Worm (Caenorhabditis elegans) whole organism, L3 larva: ENCODE results near the gene cyp-34A6.

Source experiments
- R02D3.7 ChIP-seq: fragments of 150-350 bp; optimal IDR thresholded peaks from 2 replicates; lab custom pipeline; 2014; ENCODE audit warnings: missing biosample characterization, missing genetic modification characterization
- aly-2 ChIP-seq: fragments of 150-350 bp; optimal IDR thresholded peaks from 2 replicates; lab custom pipeline; 2014; ENCODE audit warnings: missing biosample characterization, missing genetic modification characterization
- ama-1 ChIP-seq: fragments of 150-350 bp; optimal IDR thresholded peaks from 2 replicates; lab custom pipeline; 2018
- ceh-16 ChIP-seq: sonication (generic microtip); optimal IDR thresholded peaks from 2 replicates; lab custom pipeline; 2017; ENCODE audit warnings: missing biosample characterization, missing genetic modification characterization
- ceh-28 ChIP-seq: fragments of 150-350 bp; optimal IDR thresholded peaks from 2 replicates; lab custom pipeline; 2014; ENCODE audit warnings: missing biosample characterization, missing genetic modification reagents, missing genetic modification characterization
- ceh-82 ChIP-seq: fragments of 150-350 bp; optimal IDR thresholded peaks from 2 replicates; lab custom pipeline; 2014; ENCODE audit warnings: missing biosample characterization, missing genetic modification characterization
- ceh-9 ChIP-seq: sonication (generic microtip); optimal IDR thresholded peaks from 2 replicates; lab custom pipeline; 2018; ENCODE audit warnings: missing biosample characterization, missing genetic modification characterization
- daf-12 ChIP-seq: fragments of 150-350 bp; optimal IDR thresholded peaks from 2 replicates; lab custom pipeline; 2014; ENCODE audit warnings: missing biosample characterization, missing genetic modification reagents, missing genetic modification characterization
- elt-1 ChIP-seq: fragments of 150-350 bp; optimal IDR thresholded peaks from 2 replicates; lab custom pipeline; 2014; ENCODE audit warnings: missing biosample characterization, missing genetic modification characterization
- elt-2 ChIP-seq: sonication (generic microtip); optimal IDR thresholded peaks from 2 replicates; lab custom pipeline; 2016; ENCODE audit warnings: missing genetic modification reagents, mild to moderate bottlenecking, missing genetic modification characterization, missing compliant biosample characterization
- elt-3 ChIP-seq, 3 experiments: fragments of 150-350 bp in 1 of 3; sonication (generic microtip) in 2 of 3; optimal IDR thresholded peaks; 2 replicates in 2 of 3; 4 replicates in 1 of 3; lab custom pipeline; 2014 to 2017; ENCODE audit warnings: missing biosample characterization in 3 of 3, missing genetic modification characterization in 3 of 3
- fkh-10 ChIP-seq: sonication (generic microtip); optimal IDR thresholded peaks from 2 replicates; lab custom pipeline; 2017; ENCODE audit warnings: missing biosample characterization, missing genetic modification reagents, missing genetic modification characterization
- fos-1 ChIP-seq: fragments of 150-350 bp; optimal IDR thresholded peaks from 2 replicates; lab custom pipeline; 2014; ENCODE audit warnings: missing biosample characterization, missing genetic modification characterization
- jun-1 ChIP-seq: fragments of 150-350 bp; optimal IDR thresholded peaks from 2 replicates; lab custom pipeline; 2014; ENCODE audit warnings: missing biosample characterization, missing genetic modification reagents, missing genetic modification characterization
- lin-39 ChIP-seq: fragments of 150-350 bp; optimal IDR thresholded peaks from 2 replicates; lab custom pipeline; 2018; ENCODE audit warnings: missing biosample characterization, missing genetic modification reagents, missing genetic modification characterization
- lsy-12 ChIP-seq: sonication (generic microtip); optimal IDR thresholded peaks from 2 replicates; lab custom pipeline; 2016; ENCODE audit warnings: mild to moderate bottlenecking, missing genetic modification characterization, missing compliant biosample characterization
- mdl-1 ChIP-seq: fragments of 150-350 bp; optimal IDR thresholded peaks from 2 replicates; lab custom pipeline; 2014; ENCODE audit warnings: missing biosample characterization, missing genetic modification characterization
- mml-1 ChIP-seq: fragments of 150-350 bp; sonication (generic microtip); optimal IDR thresholded peaks from 3 replicates; lab custom pipeline; 2014; ENCODE audit warnings: missing biosample characterization, missing genetic modification characterization
- nhr-12 ChIP-seq: fragments of 150-350 bp; optimal IDR thresholded peaks from 2 replicates; lab custom pipeline; 2014; ENCODE audit warnings: missing biosample characterization, missing genetic modification characterization
- nhr-23 ChIP-seq: fragments of 150-350 bp; optimal IDR thresholded peaks from 2 replicates; lab custom pipeline; 2014; ENCODE audit warnings: missing biosample characterization, missing genetic modification reagents, missing genetic modification characterization
- nhr-237 ChIP-seq: fragments of 150-350 bp; optimal IDR thresholded peaks from 2 replicates; lab custom pipeline; 2014; ENCODE audit warnings: missing biosample characterization, missing genetic modification characterization
- nhr-43 ChIP-seq: sonication (generic microtip); optimal IDR thresholded peaks from 2 replicates; lab custom pipeline; 2016; ENCODE audit warnings: mild to moderate bottlenecking, missing genetic modification characterization, missing compliant biosample characterization; ENCODE audit not compliant: poor library complexity, severe bottlenecking
- nhr-67 ChIP-seq: fragments of 150-350 bp; optimal IDR thresholded peaks from 2 replicates; lab custom pipeline; 2014; ENCODE audit warnings: missing biosample characterization, missing genetic modification characterization
- nhr-76 ChIP-seq: fragments of 150-350 bp; sonication (generic microtip); optimal IDR thresholded peaks from 5 replicates; lab custom pipeline; 2014; ENCODE audit warnings: missing biosample characterization, missing genetic modification characterization
- nhr-77 ChIP-seq: fragments of 150-350 bp; optimal IDR thresholded peaks from 2 replicates; lab custom pipeline; 2014; ENCODE audit warnings: missing biosample characterization, missing genetic modification characterization
- pha-4 ChIP-seq: fragments of 150-350 bp; optimal IDR thresholded peaks from 2 replicates; lab custom pipeline; 2014; ENCODE audit warnings: missing biosample characterization, missing genetic modification reagents, missing genetic modification characterization
- pqm-1 ChIP-seq: fragments of 150-350 bp; optimal IDR thresholded peaks from 2 replicates; lab custom pipeline; 2017; ENCODE audit warnings: missing biosample characterization, missing genetic modification characterization, inconsistent platforms
- sea-2 ChIP-seq: fragments of 150-350 bp; sonication (generic microtip); optimal IDR thresholded peaks from 4 replicates; lab custom pipeline; 2014; ENCODE audit warnings: missing biosample characterization, missing genetic modification reagents, missing genetic modification characterization
- skn-1 ChIP-seq: fragments of 150-350 bp; optimal IDR thresholded peaks from 2 replicates; lab custom pipeline; 2014; ENCODE audit warnings: missing biosample characterization, missing genetic modification characterization
- snpc-4 ChIP-seq: fragments of 150-350 bp; optimal IDR thresholded peaks from 2 replicates; lab custom pipeline; 2014; ENCODE audit warnings: missing biosample characterization, missing genetic modification characterization
- unc-39 ChIP-seq: sonication (generic microtip); optimal IDR thresholded peaks from 4 replicates; lab custom pipeline; 2017; ENCODE audit warnings: missing biosample characterization, missing genetic modification characterization
- unc-62 ChIP-seq: fragments of 150-350 bp; sonication (generic microtip); optimal IDR thresholded peaks from 4 replicates; lab custom pipeline; 2014; ENCODE audit warnings: missing biosample characterization, missing genetic modification reagents, missing genetic modification characterization
- zag-1 ChIP-seq: fragments of 150-350 bp; optimal IDR thresholded peaks from 2 replicates; lab custom pipeline; 2014; ENCODE audit warnings: missing biosample characterization, missing genetic modification characterization
- ztf-11 ChIP-seq: fragments of 150-350 bp; optimal IDR thresholded peaks from 2 replicates; lab custom pipeline; 2014; ENCODE audit warnings: missing biosample characterization, missing genetic modification characterization

Gene cyp-34A6

ce11 chrV:3949723-3950122, 11.4 kb downstream of the cyp-34A6 start, which contains the start of gene dach-1:
Gene dach-1, plus strand, starts transcription at chrV:3950023.
- TF ChIP-seq snpc-4 (no peak), lsy-12 (no peak), mdl-1 (no peak), ztf-11 (no peak), sea-2 (GFP tag; lab: Kevin White, UChicago) (no peak), skn-1 (tag; lab: Kevin White, UChicago) (no peak), nhr-12 (tag; lab: Kevin White, UChicago) (no peak), fos-1 (tag; lab: Kevin White, UChicago) (no peak), daf-12 (tag; lab: Kevin White, UChicago) (no peak), fkh-10 (GFP tag; lab: Kevin White, UChicago) (no peak), ceh-82 (no peak)
- TF ChIP-seq, all 47 proteins: peak for 0

ce11 chrV:3945053-3945452, 16.1 kb downstream of the cyp-34A6 start, which contains the start of gene cyp-35B3:
Gene cyp-35B3, plus strand, starts transcription at chrV:3945353.
- TF ChIP-seq unc-62 (GFP tag; lab: Kevin White, UChicago) (no peak), aly-2 (tag; lab: Kevin White, UChicago) (no peak), ama-1 (lab: Kevin White, UChicago) (no peak), nhr-77 (tag; lab: Kevin White, UChicago) (no peak), ceh-28 (tag; lab: Kevin White, UChicago) (no peak), R02D3.7 (tag; lab: Kevin White, UChicago) (no peak), nhr-23 (tag; lab: Kevin White, UChicago) (no peak), fkh-10 (GFP tag; lab: Kevin White, UChicago) (no peak), sea-2 (GFP tag; lab: Kevin White, UChicago) (no peak)

ce11 chrV:3943364-3943763, 17.8 kb downstream of the cyp-34A6 start:
- TF ChIP-seq nhr-76 (no peak), nhr-237 (tag; lab: Kevin White, UChicago) (no peak), elt-1 (tag; lab: Kevin White, UChicago) (no peak), ama-1 (lab: Kevin White, UChicago) (no peak), jun-1 (tag; lab: Kevin White, UChicago) (no peak)

ce11 chrV:3941860-3942259, 19.3 kb downstream of the cyp-34A6 start, which contains the start of gene cyp-35B2:
Gene cyp-35B2, plus strand, starts transcription at chrV:3942160.
- TF ChIP-seq ceh-28 (tag; lab: Kevin White, UChicago) (no peak), ama-1 (lab: Kevin White, UChicago) (no peak), ceh-16 (tag; lab: Kevin White, UChicago) (no peak), daf-12 (tag; lab: Kevin White, UChicago) (no peak), fkh-10 (GFP tag; lab: Kevin White, UChicago) (no peak), nhr-237 (tag; lab: Kevin White, UChicago) (no peak), ceh-9 (tag; lab: Kevin White, UChicago) (no peak), pha-4 (tag; lab: Kevin White, UChicago) (no peak), nhr-67 (tag; lab: Kevin White, UChicago) (no peak), skn-1 (tag; lab: Kevin White, UChicago) (no peak), ceh-82 (no peak), nhr-77 (tag; lab: Kevin White, UChicago) (no peak), mdl-1 (no peak), R02D3.7 (tag; lab: Kevin White, UChicago) (no peak), jun-1 (tag; lab: Kevin White, UChicago) (no peak)

- TF ChIP-seq ceh-28 (tag; lab: Kevin White, UChicago) (peak; percentile 19), nhr-43 (tag; lab: Kevin White, UChicago) (no peak), unc-39 (no peak), elt-3 (tag; optimal IDR thresholded peaks at IDR 0.05; lab: Kevin White, UChicago) (no peak), fkh-10 (GFP tag; lab: Kevin White, UChicago) (no peak), ztf-11 (no peak), mml-1 (tag; lab: Kevin White, UChicago) (no peak), ceh-82 (no peak), unc-62 (GFP tag; lab: Kevin White, UChicago) (no peak)
- TF ChIP-seq, all 47 proteins: peak for 1
Observed at ce11 chrV:3938789-3939188, 22.3 kb downstream of the cyp-34A6 start, which contains the start of gene cyp-35B1. Gene cyp-35B1, plus strand, starts transcription at chrV:3939032.

ce11 chrV:3935892-3936478, 25.1 kb downstream of the cyp-34A6 start, which contains the start of gene cyp-35A5:
Gene cyp-35A5, plus strand, starts transcription at chrV:3936326.
- TF ChIP-seq nhr-77 (tag; lab: Kevin White, UChicago), result no peak
- TF ChIP-seq lin-39 (tag; lab: Kevin White, UChicago), result no peak
- TF ChIP-seq zag-1 (tag; lab: Kevin White, UChicago), result no peak
- TF ChIP-seq R02D3.7 (tag; lab: Kevin White, UChicago), result no peak
- TF ChIP-seq nhr-76, result no peak
- no peak for TF ChIP-seq elt-1 (tag; lab: Kevin White, UChicago)
- peak; percentile 0 for TF ChIP-seq pqm-1 (tag; lab: Kevin White, UChicago)
- TF ChIP-seq elt-2, result peak; percentile 78
